Worm (Caenorhabditis elegans) whole organism, L3 larva: ENCODE results near the gene fipr-4.
A peak's percentile ranks its signal among the peaks of the same experiment; 100 is the strongest.

Source experiments
- ZK546.5 ChIP-seq: sonication (generic microtip); optimal IDR thresholded peaks from 2 replicates; lab custom pipeline; 2017; ENCODE audit warnings: missing biosample characterization, missing genetic modification characterization
- ama-1 ChIP-seq: fragments of 150-350 bp; optimal IDR thresholded peaks from 2 replicates; lab custom pipeline; 2018
- ceh-16 ChIP-seq: sonication (generic microtip); optimal IDR thresholded peaks from 2 replicates; lab custom pipeline; 2017; ENCODE audit warnings: missing biosample characterization, missing genetic modification characterization
- ceh-82 ChIP-seq: fragments of 150-350 bp; optimal IDR thresholded peaks from 2 replicates; lab custom pipeline; 2014; ENCODE audit warnings: missing biosample characterization, missing genetic modification characterization
- ceh-9 ChIP-seq: sonication (generic microtip); optimal IDR thresholded peaks from 2 replicates; lab custom pipeline; 2018; ENCODE audit warnings: missing biosample characterization, missing genetic modification characterization
- egl-5 ChIP-seq: fragments of 150-350 bp; optimal IDR thresholded peaks from 2 replicates; lab custom pipeline; 2017; ENCODE audit warnings: missing biosample characterization, missing genetic modification reagents, missing genetic modification characterization, inconsistent platforms
- elt-1 ChIP-seq: fragments of 150-350 bp; optimal IDR thresholded peaks from 2 replicates; lab custom pipeline; 2014; ENCODE audit warnings: missing biosample characterization, missing genetic modification characterization
- elt-2 ChIP-seq: sonication (generic microtip); optimal IDR thresholded peaks from 2 replicates; lab custom pipeline; 2016; ENCODE audit warnings: missing genetic modification reagents, mild to moderate bottlenecking, missing genetic modification characterization, missing compliant biosample characterization
- elt-3 ChIP-seq, 3 experiments: fragments of 150-350 bp in 1 of 3; sonication (generic microtip) in 2 of 3; optimal IDR thresholded peaks; 2 replicates in 2 of 3; 4 replicates in 1 of 3; lab custom pipeline; 2014 to 2017; ENCODE audit warnings: missing biosample characterization in 3 of 3, missing genetic modification characterization in 3 of 3
- fos-1 ChIP-seq: fragments of 150-350 bp; optimal IDR thresholded peaks from 2 replicates; lab custom pipeline; 2014; ENCODE audit warnings: missing biosample characterization, missing genetic modification characterization
- hmg-11 ChIP-seq: sonication (generic microtip); optimal IDR thresholded peaks from 2 replicates; lab custom pipeline; 2016; ENCODE audit warnings: missing genetic modification characterization, missing compliant biosample characterization
- jun-1 ChIP-seq: fragments of 150-350 bp; optimal IDR thresholded peaks from 2 replicates; lab custom pipeline; 2014; ENCODE audit warnings: missing biosample characterization, missing genetic modification reagents, missing genetic modification characterization
- lin-15B ChIP-seq: fragments of 150-350 bp; optimal IDR thresholded peaks from 2 replicates; lab custom pipeline; 2014; ENCODE audit warnings: missing biosample characterization, missing genetic modification characterization
- lin-39 ChIP-seq: fragments of 150-350 bp; optimal IDR thresholded peaks from 2 replicates; lab custom pipeline; 2018; ENCODE audit warnings: missing biosample characterization, missing genetic modification reagents, missing genetic modification characterization
- lsy-12 ChIP-seq: sonication (generic microtip); optimal IDR thresholded peaks from 2 replicates; lab custom pipeline; 2016; ENCODE audit warnings: mild to moderate bottlenecking, missing genetic modification characterization, missing compliant biosample characterization
- mdl-1 ChIP-seq: fragments of 150-350 bp; optimal IDR thresholded peaks from 2 replicates; lab custom pipeline; 2014; ENCODE audit warnings: missing biosample characterization, missing genetic modification characterization
- mml-1 ChIP-seq: fragments of 150-350 bp; sonication (generic microtip); optimal IDR thresholded peaks from 3 replicates; lab custom pipeline; 2014; ENCODE audit warnings: missing biosample characterization, missing genetic modification characterization
- nfya-1 ChIP-seq: sonication (generic microtip); optimal IDR thresholded peaks from 2 replicates; lab custom pipeline; 2017; ENCODE audit warnings: missing genetic modification characterization, mild to moderate bottlenecking, missing compliant biosample characterization, antibody characterized with exemption, moderate library complexity; ENCODE audit not compliant: insufficient read depth
- nhr-12 ChIP-seq: fragments of 150-350 bp; optimal IDR thresholded peaks from 2 replicates; lab custom pipeline; 2014; ENCODE audit warnings: missing biosample characterization, missing genetic modification characterization
- nhr-23 ChIP-seq: fragments of 150-350 bp; optimal IDR thresholded peaks from 2 replicates; lab custom pipeline; 2014; ENCODE audit warnings: missing biosample characterization, missing genetic modification reagents, missing genetic modification characterization
- nhr-28 ChIP-seq: fragments of 150-350 bp; optimal IDR thresholded peaks from 2 replicates; lab custom pipeline; 2014; ENCODE audit warnings: missing biosample characterization, missing genetic modification characterization
- pha-4 ChIP-seq: fragments of 150-350 bp; optimal IDR thresholded peaks from 2 replicates; lab custom pipeline; 2014; ENCODE audit warnings: missing biosample characterization, missing genetic modification reagents, missing genetic modification characterization
- pqm-1 ChIP-seq: fragments of 150-350 bp; optimal IDR thresholded peaks from 2 replicates; lab custom pipeline; 2017; ENCODE audit warnings: missing biosample characterization, missing genetic modification characterization, inconsistent platforms
- sea-2 ChIP-seq: fragments of 150-350 bp; sonication (generic microtip); optimal IDR thresholded peaks from 4 replicates; lab custom pipeline; 2014; ENCODE audit warnings: missing biosample characterization, missing genetic modification reagents, missing genetic modification characterization
- skn-1 ChIP-seq: fragments of 150-350 bp; optimal IDR thresholded peaks from 2 replicates; lab custom pipeline; 2014; ENCODE audit warnings: missing biosample characterization, missing genetic modification characterization
- snpc-4 ChIP-seq: fragments of 150-350 bp; optimal IDR thresholded peaks from 2 replicates; lab custom pipeline; 2014; ENCODE audit warnings: missing biosample characterization, missing genetic modification characterization
- tbx-2 ChIP-seq: sonication (generic microtip); optimal IDR thresholded peaks from 2 replicates; lab custom pipeline; 2016; ENCODE audit warnings: mild to moderate bottlenecking, missing genetic modification characterization, missing compliant biosample characterization
- unc-39 ChIP-seq: sonication (generic microtip); optimal IDR thresholded peaks from 4 replicates; lab custom pipeline; 2017; ENCODE audit warnings: missing biosample characterization, missing genetic modification characterization
- zag-1 ChIP-seq: fragments of 150-350 bp; optimal IDR thresholded peaks from 2 replicates; lab custom pipeline; 2014; ENCODE audit warnings: missing biosample characterization, missing genetic modification characterization
- ztf-11 ChIP-seq: fragments of 150-350 bp; optimal IDR thresholded peaks from 2 replicates; lab custom pipeline; 2014; ENCODE audit warnings: missing biosample characterization, missing genetic modification characterization

The fipr-4 gene

DNA sequence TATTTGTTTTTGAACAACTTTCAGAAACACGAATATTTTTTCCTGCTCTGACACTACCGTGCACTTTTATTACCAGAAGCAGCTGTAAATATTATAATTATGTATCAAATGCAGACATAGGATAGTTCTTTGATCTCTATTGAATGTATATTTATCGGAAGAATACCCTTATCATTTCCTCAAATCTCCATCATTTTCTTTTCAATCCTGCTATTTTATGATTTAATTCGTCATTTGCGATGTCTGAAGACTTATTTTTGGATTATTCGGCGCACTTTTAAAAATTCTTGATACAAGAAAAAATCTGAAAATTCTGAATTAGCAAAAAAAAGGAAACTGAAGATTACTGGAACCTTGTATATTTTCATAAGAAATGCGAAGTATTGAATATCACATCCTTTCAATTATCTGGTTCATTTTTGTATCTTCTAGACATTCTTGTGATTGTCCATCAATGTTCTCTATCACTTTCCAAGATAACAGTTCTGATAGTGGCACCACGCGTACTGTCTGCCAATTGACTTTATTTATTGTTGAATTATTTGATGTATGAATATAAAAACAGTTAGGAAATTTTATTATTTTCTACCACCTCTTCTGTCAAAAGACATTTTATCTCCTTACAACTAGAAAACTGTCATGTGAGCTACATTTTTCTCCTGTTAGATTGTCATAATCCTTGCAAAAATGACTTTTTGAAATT is 15.9 kb upstream of the fipr-4 start:
- TF ChIP-seq pha-4 (tag; lab: Kevin White, UChicago) (no peak), ceh-9 (tag; lab: Kevin White, UChicago) (no peak), hmg-11 (tag; lab: Kevin White, UChicago) (no peak), elt-2 (tag; lab: Kevin White, UChicago) (peak; percentile 68), pqm-1 (peak; percentile 2), ceh-16 (tag; lab: Kevin White, UChicago) (no peak), snpc-4 (tag; lab: Kevin White, UChicago) (no peak)

DNA sequence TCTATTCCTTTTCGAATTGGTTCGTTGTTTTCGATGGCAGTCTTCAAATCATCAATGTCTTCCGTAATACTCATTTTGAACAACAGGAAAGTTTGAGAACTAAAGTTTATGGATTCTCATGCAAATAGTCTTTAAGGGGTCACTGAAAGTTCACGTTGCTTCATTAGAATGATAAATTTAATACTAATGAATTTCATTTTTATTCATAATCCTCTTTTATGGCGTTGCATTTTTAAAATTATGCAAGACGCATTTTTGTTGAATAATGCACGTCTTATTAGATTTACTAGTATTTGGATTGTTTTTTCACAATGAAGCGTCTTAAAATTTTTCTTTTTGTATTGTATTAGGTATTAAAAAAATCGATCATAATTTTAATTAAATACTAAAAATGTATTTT is 14.8 kb upstream of the fipr-4 start, which contains the start of gene C12D8.9:
C12D8.9 (minus strand) TSS at position 101 of the 400 bp plus-strand sequence.
- no peak for TF ChIP-seq nhr-28 (tag; lab: Kevin White, UChicago)
- no peak for TF ChIP-seq fos-1 (tag; lab: Kevin White, UChicago)
- no peak for TF ChIP-seq unc-39 (tag; lab: Kevin White, UChicago)
- no peak for TF ChIP-seq skn-1 (tag; lab: Kevin White, UChicago)

DNA sequence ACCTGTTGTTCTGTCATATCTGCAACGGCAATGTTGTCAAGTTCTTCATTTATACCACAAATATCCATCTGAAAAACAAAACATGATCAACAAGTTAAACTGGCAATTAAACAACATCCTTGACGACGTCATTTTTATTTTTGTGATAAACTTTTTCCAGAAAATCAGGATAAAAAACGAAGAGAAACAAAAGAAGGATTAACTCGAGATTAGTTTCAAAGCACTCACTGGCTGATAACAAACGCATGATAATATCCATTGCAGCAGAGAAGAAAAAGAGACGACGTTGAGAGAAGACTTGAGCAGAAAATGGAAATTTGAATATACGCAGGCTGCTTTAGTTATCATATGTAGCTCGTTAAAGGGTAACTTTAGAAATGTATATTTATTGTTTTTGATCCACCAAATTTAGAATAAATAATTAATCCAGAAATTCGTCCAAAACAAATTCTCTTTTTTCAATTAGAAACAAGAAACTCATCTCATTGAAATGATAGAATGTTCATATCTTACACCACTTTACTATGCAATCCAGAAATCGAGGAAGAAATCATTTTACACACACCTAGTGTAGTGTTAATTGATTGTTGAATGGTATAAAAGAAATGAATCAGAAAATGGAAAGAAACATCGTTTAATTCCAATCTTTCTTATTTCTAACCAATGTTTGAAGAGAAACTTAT is 13.0 kb upstream of the fipr-4 start, which contains the start of the genes C12D8.21 and col-148:
C12D8.21 (minus strand) TSS at position 68 of the 683 bp plus-strand sequence.
col-148 (plus strand) TSS at position 633 of the 683 bp plus-strand sequence.
- no peak for TF ChIP-seq nhr-12 (tag; lab: Kevin White, UChicago)

DNA sequence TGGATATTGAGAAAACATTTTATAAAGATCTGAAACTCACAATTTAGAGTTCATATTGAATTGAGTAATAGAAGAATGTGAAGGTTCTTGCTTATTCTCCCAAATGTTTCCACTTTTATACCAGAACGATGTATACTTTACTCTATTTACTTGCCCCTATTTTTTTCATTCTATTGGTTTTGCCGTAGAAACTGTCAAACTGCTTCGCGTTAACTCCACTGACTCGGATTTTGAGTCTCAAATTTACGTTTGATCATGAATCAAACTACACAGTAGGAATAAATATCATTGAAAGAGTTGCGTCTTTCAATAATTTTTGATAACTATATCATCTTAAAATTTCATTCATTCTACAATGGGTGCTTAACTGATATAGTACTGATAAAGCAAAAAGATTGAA is 11.6 kb upstream of the fipr-4 start, which contains the start of gene fipr-8:
fipr-8 (minus strand) TSS at position 101 of the 400 bp plus-strand sequence.
- no peak for TF ChIP-seq elt-1 (tag; lab: Kevin White, UChicago)
- no peak for TF ChIP-seq hmg-11 (tag; lab: Kevin White, UChicago)
- no peak for TF ChIP-seq lin-15B
- TF ChIP-seq lsy-12, result no peak
- no peak for TF ChIP-seq mdl-1 (tag; lab: Kevin White, UChicago)
- TF ChIP-seq egl-5 (tag; lab: Kevin White, UChicago), result no peak
- no peak for TF ChIP-seq zag-1 (tag; lab: Kevin White, UChicago)
- no peak for TF ChIP-seq tbx-2
- TF ChIP-seq skn-1 (tag; lab: Kevin White, UChicago), result no peak
- TF ChIP-seq nhr-23, result no peak
- TF ChIP-seq sea-2, result no peak
- TF ChIP-seq unc-39 (tag; lab: Kevin White, UChicago), result no peak
- no peak for TF ChIP-seq ZK546.5
- no peak for TF ChIP-seq ceh-82 (tag; lab: Kevin White, UChicago)
- no peak for TF ChIP-seq elt-3 (tag; optimal IDR thresholded peaks at IDR 0.05; lab: Kevin White, UChicago)
- TF ChIP-seq pha-4 (tag; lab: Kevin White, UChicago), result no peak
- no peak for TF ChIP-seq ztf-11 (tag; lab: Kevin White, UChicago)
- TF ChIP-seq mml-1, result no peak

DNA sequence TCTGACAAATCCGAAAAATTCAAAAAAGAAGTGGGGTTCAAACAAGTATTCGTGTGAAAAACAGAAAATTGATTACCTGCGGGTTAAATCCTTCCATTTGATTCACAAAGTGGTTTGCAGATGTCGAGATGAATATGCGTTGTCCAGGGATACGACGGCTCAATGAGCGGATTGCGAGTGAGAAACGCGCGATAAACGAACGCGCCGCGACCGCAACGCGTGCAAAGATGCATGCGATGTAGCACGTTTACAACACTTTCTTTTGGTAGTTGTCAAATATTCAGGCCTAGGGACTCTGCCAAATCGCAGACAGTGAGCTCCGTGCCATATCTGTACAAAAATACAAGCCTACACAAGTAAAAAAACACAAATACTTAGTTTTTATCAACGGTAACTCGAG is 10.4 kb upstream of the fipr-4 start, which contains the start of gene fubl-1:
fubl-1 (minus strand) TSS at position 202 of the 400 bp plus-strand sequence.
- TF ChIP-seq jun-1 (tag; lab: Kevin White, UChicago), result no peak
- TF ChIP-seq mdl-1 (tag; lab: Kevin White, UChicago), result no peak
- TF ChIP-seq hmg-11 (tag; lab: Kevin White, UChicago), result peak; percentile 9
- peak; percentile 6 for TF ChIP-seq pha-4 (tag; lab: Kevin White, UChicago)
- TF ChIP-seq lin-39 (tag; lab: Kevin White, UChicago), result peak; percentile 61
- TF ChIP-seq ama-1 (lab: Kevin White, UChicago), result peak; percentile 39
- TF ChIP-seq elt-2 (tag; lab: Kevin White, UChicago), result peak; percentile 2
- peak; percentile 73 for TF ChIP-seq lin-15B
- TF ChIP-seq nfya-1 (tag; lab: Kevin White, UChicago), result peak; percentile 50
- TF ChIP-seq, all 47 proteins: peak for 7
